Fruit fly (Drosophila melanogaster) whole organism, prepupa: ENCODE data around the gene Esyt2.
A peak's percentile ranks its signal among the peaks of the same experiment; 100 is the strongest.

Source experiments
- Blimp-1 ChIP-seq: fragments of 200-800 bp; sonication (Bioruptor generic); optimal IDR thresholded peaks from 3 replicates; lab custom pipeline; 2017; ENCODE audit warnings: missing biosample characterization, missing genetic modification characterization, mild to moderate bottlenecking, moderate library complexity, missing genetic modification reagents
- CG10631 ChIP-seq: fragments of 200-800 bp; sonication (Bioruptor generic); optimal IDR thresholded peaks from 2 replicates; lab custom pipeline; 2016; ENCODE audit warnings: missing biosample characterization, missing genetic modification characterization
- CG10669 ChIP-seq: fragments of 200-800 bp; sonication (Bioruptor generic); optimal IDR thresholded peaks from 3 replicates; lab custom pipeline; 2018; ENCODE audit warnings: missing biosample characterization, mild to moderate bottlenecking, missing genetic modification characterization, moderate library complexity
- CG11762 ChIP-seq: fragments of 200-800 bp; sonication (Bioruptor generic); optimal IDR thresholded peaks from 3 replicates; lab custom pipeline; 2016; ENCODE audit warnings: missing biosample characterization, missing genetic modification characterization; ENCODE audit not compliant: insufficient read depth
- CG15336 ChIP-seq: fragments of 200-800 bp; sonication (Bioruptor generic); IDR thresholded peaks from 2 replicates; pipeline ENCODE4 v1.3.6; 2022; ENCODE audit warnings: missing biosample characterization, missing genetic modification characterization
- CG1621 ChIP-seq: fragments of 200-800 bp; sonication (Bioruptor generic); optimal IDR thresholded peaks from 3 replicates; lab custom pipeline; 2018; ENCODE audit warnings: missing biosample characterization, mild to moderate bottlenecking, missing genetic modification characterization
- CG16779 ChIP-seq: fragments of 200-800 bp; sonication (Bioruptor generic); optimal IDR thresholded peaks from 3 replicates; lab custom pipeline; 2017; ENCODE audit warnings: missing biosample characterization, mild to moderate bottlenecking, missing genetic modification characterization
- CG31627 ChIP-seq: fragments of 200-800 bp; sonication (Bioruptor generic); optimal IDR thresholded peaks from 3 replicates; lab custom pipeline; 2016; ENCODE audit warnings: missing biosample characterization, missing genetic modification characterization
- CG32006 ChIP-seq: fragments of 200-800 bp; sonication (Bioruptor generic); optimal IDR thresholded peaks from 3 replicates; lab custom pipeline; 2017; ENCODE audit warnings: missing biosample characterization, mild to moderate bottlenecking, missing genetic modification characterization
- CG34406 ChIP-seq: fragments of 200-800 bp; sonication (Bioruptor generic); optimal IDR thresholded peaks from 3 replicates; lab custom pipeline; 2016; ENCODE audit warnings: missing biosample characterization, missing genetic modification characterization
- CG3919 ChIP-seq: fragments of 200-800 bp; sonication (Bioruptor generic); optimal IDR thresholded peaks from 3 replicates; lab custom pipeline; 2016; ENCODE audit warnings: missing biosample characterization, missing genetic modification characterization
- CG4318 ChIP-seq: fragments of 200-800 bp; sonication (Bioruptor generic); optimal IDR thresholded peaks from 3 replicates; lab custom pipeline; 2017; ENCODE audit warnings: missing biosample characterization, mild to moderate bottlenecking, missing genetic modification characterization
- CG6163 ChIP-seq: fragments of 200-800 bp; sonication (Bioruptor generic); IDR thresholded peaks from 3 replicates; pipeline ENCODE4 v1.3.6; 2022; ENCODE audit warnings: missing biosample characterization, missing genetic modification characterization
- CG6808 ChIP-seq: fragments of 200-800 bp; sonication (Bioruptor generic); optimal IDR thresholded peaks from 3 replicates; lab custom pipeline; 2017; ENCODE audit warnings: missing biosample characterization, missing genetic modification characterization, mild to moderate bottlenecking, moderate library complexity, missing genetic modification reagents
- CG6854 ChIP-seq: fragments of 200-800 bp; sonication (Bioruptor generic); optimal IDR thresholded peaks from 2 replicates; lab custom pipeline; 2017; ENCODE audit warnings: missing biosample characterization, mild to moderate bottlenecking, missing genetic modification characterization
- CG7368 ChIP-seq: fragments of 200-800 bp; sonication (Bioruptor generic); optimal IDR thresholded peaks from 3 replicates; lab custom pipeline; 2016; ENCODE audit warnings: missing biosample characterization, missing genetic modification characterization
- CG8319 ChIP-seq: fragments of 200-800 bp; sonication (Bioruptor generic); optimal IDR thresholded peaks from 3 replicates; lab custom pipeline; 2016; ENCODE audit warnings: missing biosample characterization, missing genetic modification characterization
- CG8632 ChIP-seq: fragments of 200-800 bp; sonication (Bioruptor generic); optimal IDR thresholded peaks from 3 replicates; lab custom pipeline; 2016; ENCODE audit warnings: missing biosample characterization, missing genetic modification characterization
- Eip78C ChIP-seq: fragments of 200-800 bp; sonication (Bioruptor generic); peaks from one replicate; lab custom pipeline; 2016; ENCODE audit warnings: missing biosample characterization, missing genetic modification characterization
- Eip93F ChIP-seq: fragments of 200-800 bp; sonication (Bioruptor generic); optimal IDR thresholded peaks from 2 replicates; lab custom pipeline; 2016; ENCODE audit warnings: missing biosample characterization, mild to moderate bottlenecking, missing genetic modification characterization
- Ets21C ChIP-seq: fragments of 200-800 bp; sonication (Bioruptor generic); optimal IDR thresholded peaks from 3 replicates; lab custom pipeline; 2016; ENCODE audit warnings: missing biosample characterization, missing genetic modification characterization
- Gug ChIP-seq: fragments of 200-800 bp; sonication (Bioruptor generic); IDR thresholded peaks from 2 replicates; pipeline ENCODE4 v1.3.6; 2022; ENCODE audit warnings: missing biosample characterization, missing genetic modification characterization
- Hr38 ChIP-seq: sonication (Bioruptor generic); optimal IDR thresholded peaks from 2 replicates; lab custom pipeline; 2016; ENCODE audit warnings: missing biosample characterization, missing genetic modification characterization
- Hr39 ChIP-seq: fragments of 200-800 bp; sonication (Bioruptor generic); optimal IDR thresholded peaks from 2 replicates; lab custom pipeline; 2016; ENCODE audit warnings: missing biosample characterization, missing genetic modification characterization
- Hr4 ChIP-seq: fragments of 200-800 bp; sonication (Bioruptor generic); optimal IDR thresholded peaks from 3 replicates; lab custom pipeline; 2016; ENCODE audit warnings: missing biosample characterization, missing genetic modification characterization
- Lpt ChIP-seq: fragments of 200-800 bp; sonication (Bioruptor generic); optimal IDR thresholded peaks from 3 replicates; lab custom pipeline; 2016; ENCODE audit warnings: missing biosample characterization, missing genetic modification characterization
- Met ChIP-seq: fragments of 200-800 bp; sonication (Bioruptor generic); optimal IDR thresholded peaks from 3 replicates; lab custom pipeline; 2016; ENCODE audit warnings: missing biosample characterization, missing genetic modification characterization
- OdsH ChIP-seq: fragments of 200-800 bp; sonication (Bioruptor generic); optimal IDR thresholded peaks from 3 replicates; lab custom pipeline; 2016; ENCODE audit warnings: missing biosample characterization, missing genetic modification characterization
- Smox ChIP-seq: fragments of 200-800 bp; sonication (Bioruptor generic); optimal IDR thresholded peaks from 3 replicates; lab custom pipeline; 2016; ENCODE audit warnings: missing biosample characterization, missing genetic modification characterization
- Sox102F ChIP-seq: fragments of 200-800 bp; sonication (Bioruptor generic); optimal IDR thresholded peaks from 2 replicates; lab custom pipeline; 2016; ENCODE audit warnings: missing biosample characterization, mild to moderate bottlenecking, missing genetic modification characterization
- Sox14 ChIP-seq: fragments of 200-800 bp; sonication (Bioruptor generic); optimal IDR thresholded peaks from 3 replicates; lab custom pipeline; 2016; ENCODE audit warnings: missing biosample characterization, missing genetic modification characterization
- Sox15 ChIP-seq: fragments of 200-800 bp; sonication (Bioruptor generic); optimal IDR thresholded peaks from 3 replicates; lab custom pipeline; 2016; ENCODE audit warnings: missing biosample characterization, missing genetic modification characterization
- acj6 ChIP-seq: fragments of 200-800 bp; sonication (Bioruptor generic); optimal IDR thresholded peaks from 3 replicates; lab custom pipeline; 2016; ENCODE audit warnings: missing biosample characterization, missing genetic modification characterization
- dac ChIP-seq: fragments of 200-800 bp; sonication (Bioruptor generic); optimal IDR thresholded peaks from 2 replicates; lab custom pipeline; 2017; ENCODE audit warnings: missing biosample characterization, mild to moderate bottlenecking, missing genetic modification characterization
- dsx ChIP-seq: fragments of 200-800 bp; optimal IDR thresholded peaks from 3 replicates; lab custom pipeline; 2019; ENCODE audit warnings: missing biosample characterization, mild to moderate bottlenecking, missing genetic modification characterization, moderate library complexity; ENCODE audit not compliant: poor library complexity, severe bottlenecking
- eg ChIP-seq: fragments of 200-800 bp; sonication (Bioruptor generic); IDR thresholded peaks from 3 replicates; pipeline ENCODE4 v1.3.6; 2022; ENCODE audit warnings: missing biosample characterization, missing genetic modification characterization
- esn ChIP-seq: fragments of 200-800 bp; sonication (Bioruptor generic); optimal IDR thresholded peaks from 2 replicates; lab custom pipeline; 2016; ENCODE audit warnings: missing biosample characterization, mild to moderate bottlenecking, missing genetic modification characterization, moderate library complexity
- fd59A ChIP-seq: fragments of 200-800 bp; sonication (Bioruptor generic); optimal IDR thresholded peaks from 2 replicates; lab custom pipeline; 2017; ENCODE audit warnings: missing biosample characterization, mild to moderate bottlenecking, missing genetic modification characterization, missing genetic modification reagents
- lz ChIP-seq: fragments of 200-800 bp; sonication (Bioruptor generic); optimal IDR thresholded peaks from 3 replicates; lab custom pipeline; 2016; ENCODE audit warnings: missing biosample characterization, missing genetic modification characterization
- spab ChIP-seq: fragments of 200-800 bp; sonication (Bioruptor generic); optimal IDR thresholded peaks from 2 replicates; lab custom pipeline; 2017; ENCODE audit warnings: missing biosample characterization, mild to moderate bottlenecking, missing genetic modification characterization, missing genetic modification reagents
- ss ChIP-seq, 2 experiments: fragments of 200-800 bp; sonication (Bioruptor generic); optimal IDR thresholded peaks; 2 replicates in 1 of 2; 3 replicates in 1 of 2; lab custom pipeline; 2017 to 2018; ENCODE audit warnings: mild to moderate bottlenecking in 2 of 2, missing biosample characterization in 2 of 2, missing genetic modification characterization in 2 of 2, moderate library complexity in 1 of 2
- svp ChIP-seq: fragments of 200-800 bp; sonication (Bioruptor generic); peaks from one replicate; lab custom pipeline; 2016; ENCODE audit warnings: missing biosample characterization, missing genetic modification characterization
- topi ChIP-seq: fragments of 200-800 bp; sonication (Bioruptor generic); optimal IDR thresholded peaks from 3 replicates; lab custom pipeline; 2016; ENCODE audit warnings: missing biosample characterization, missing genetic modification characterization
- vri ChIP-seq: fragments of 200-800 bp; sonication (Bioruptor generic); optimal IDR thresholded peaks from 3 replicates; lab custom pipeline; 2016; ENCODE audit warnings: missing biosample characterization, mild to moderate bottlenecking, missing genetic modification characterization

The Esyt2 gene

dm6 chr3R:24580067-24580962 is 35.8 kb downstream of the Esyt2 start:
- TF ChIP-seq Met (GFP tag; lab: Kevin White, UChicago) = peak; percentile 29
- TF ChIP-seq Eip78C (GFP tag; lab: Kevin White, UChicago) = peak; percentile 68
- peak; percentile 5 for TF ChIP-seq CG10631 (GFP tag; lab: Kevin White, UChicago)
- peak; percentile 56 for TF ChIP-seq svp (GFP tag; lab: Kevin White, UChicago)
- TF ChIP-seq vri (GFP tag; lab: Kevin White, UChicago) = no peak
- peak; percentile 20 for TF ChIP-seq CG31627 (GFP tag; lab: Kevin White, UChicago)
- TF ChIP-seq CG32006 (GFP tag; lab: Kevin White, UChicago) = peak; percentile 6
- peak; percentile 17 for TF ChIP-seq lz
- peak; percentile 27 for TF ChIP-seq Smox (GFP tag; lab: Kevin White, UChicago)
- no peak for TF ChIP-seq acj6 (GFP tag; lab: Kevin White, UChicago)
- peak; percentile 44 for TF ChIP-seq esn (GFP tag; lab: Kevin White, UChicago)

- no peak for TF ChIP-seq CG8319 (GFP tag; lab: Kevin White, UChicago)
- TF ChIP-seq CG6808 (GFP tag; lab: Kevin White, UChicago) = no peak
- TF ChIP-seq Blimp-1 (GFP tag; lab: Kevin White, UChicago) = no peak
- TF ChIP-seq fd59A (GFP tag; lab: Kevin White, UChicago) = no peak
- no peak for TF ChIP-seq CG7368 (GFP tag; lab: Kevin White, UChicago)
- TF ChIP-seq, all 60 proteins: peak for 0
Measured at dm6 chr3R:24580963-24581277, 36.4 kb downstream of the Esyt2 start.

- TF ChIP-seq dac = no peak
- TF ChIP-seq Gug (GFP tag; lab: Robert Waterston, UW) = no peak
- TF ChIP-seq Hr39 (GFP tag; lab: Kevin White, UChicago) = no peak
- TF ChIP-seq CG6163 (GFP tag; lab: Robert Waterston, UW) = no peak
- TF ChIP-seq CG16779 (tag; lab: Kevin White, UChicago) = peak; percentile 38
- TF ChIP-seq Eip78C (GFP tag; lab: Kevin White, UChicago) = peak; percentile 65
- TF ChIP-seq CG8319 (GFP tag; lab: Kevin White, UChicago) = no peak
- TF ChIP-seq topi = no peak
- no peak for TF ChIP-seq Hr38
- TF ChIP-seq spab (GFP tag; lab: Kevin White, UChicago) = no peak
- TF ChIP-seq CG32006 (GFP tag; lab: Kevin White, UChicago) = no peak
- TF ChIP-seq OdsH (GFP tag; lab: Kevin White, UChicago) = no peak
- no peak for TF ChIP-seq Hr4 (GFP tag; lab: Kevin White, UChicago)
- TF ChIP-seq CG10669 (GFP tag; lab: Kevin White, UChicago) = no peak
- TF ChIP-seq ss (GFP tag; optimal IDR thresholded peaks at IDR 0.05; lab: Kevin White, UChicago) = peak; percentile 31 to 37
- peak; percentile 13 for TF ChIP-seq CG1621 (tag; lab: Kevin White, UChicago)
- TF ChIP-seq CG34406 (GFP tag; lab: Kevin White, UChicago) = no peak
- no peak for TF ChIP-seq CG11762 (GFP tag; lab: Kevin White, UChicago)
- no peak for TF ChIP-seq CG4318
- peak; percentile 83 for TF ChIP-seq CG6854
- peak; percentile 52 for TF ChIP-seq vri (GFP tag; lab: Kevin White, UChicago)
- TF ChIP-seq Eip93F = peak; percentile 36
- no peak for TF ChIP-seq CG15336 (GFP tag; lab: Robert Waterston, UW)
- no peak for TF ChIP-seq CG3919 (GFP tag; lab: Kevin White, UChicago)
- TF ChIP-seq CG10631 (GFP tag; lab: Kevin White, UChicago) = no peak
- TF ChIP-seq Sox102F (GFP tag; lab: Kevin White, UChicago) = peak; percentile 5
- TF ChIP-seq CG8632 (GFP tag; lab: Kevin White, UChicago) = no peak
- TF ChIP-seq CG7368 (GFP tag; lab: Kevin White, UChicago) = no peak
- TF ChIP-seq Sox14 (GFP tag; lab: Kevin White, UChicago) = peak; percentile 72
- TF ChIP-seq dsx = peak; percentile 28
- no peak for TF ChIP-seq eg (GFP tag; lab: Robert Waterston, UW)
- TF ChIP-seq lz = no peak
- TF ChIP-seq Lpt (GFP tag; lab: Kevin White, UChicago) = peak; percentile 40
- TF ChIP-seq Sox15 (GFP tag; lab: Kevin White, UChicago) = no peak
- no peak for TF ChIP-seq Ets21C (GFP tag; lab: Kevin White, UChicago)
Measured at dm6 chr3R:24581891-24582668, 37.6 kb downstream of the Esyt2 start.
